Worm (Caenorhabditis elegans) whole organism, young adult: ENCODE measurements around the gene metl-9.

Experiments
- F49E8.2 ChIP-seq: sonication (generic microtip); optimal IDR thresholded peaks from 3 replicates; lab custom pipeline; 2017; ENCODE audit warnings: missing genetic modification characterization, mild to moderate bottlenecking, missing compliant biosample characterization, antibody characterized with exemption, moderate library complexity; ENCODE audit not compliant: insufficient read depth
- K12H6.12 ChIP-seq: fragments of 200-800 bp; sonication (Bioruptor generic); optimal IDR thresholded peaks from 2 replicates; lab custom pipeline; 2018; ENCODE audit warnings: mild to moderate bottlenecking, missing genetic modification characterization, missing compliant biosample characterization
- ama-1 ChIP-seq, 3 experiments: fragments of 150-350 bp in 1 of 3; sonication (generic microtip) in 2 of 3; optimal IDR thresholded peaks; 2 replicates each; lab custom pipeline; 2014 to 2018; ENCODE audit warnings: missing biosample characterization in 2 of 3, missing genetic modification characterization in 2 of 3, missing genetic modification reagents in 2 of 3
- athp-1 ChIP-seq: sonication (generic microtip); optimal IDR thresholded peaks from 2 replicates; lab custom pipeline; 2017; ENCODE audit warnings: mild to moderate bottlenecking, missing genetic modification characterization, missing compliant biosample characterization
- bed-2 ChIP-seq: fragments of 200-800 bp; sonication (Bioruptor generic); IDR thresholded peaks from 2 replicates; pipeline ENCODE4 v1.3.6; 2022; ENCODE audit warnings: missing genetic modification reagents, missing genetic modification characterization, missing compliant biosample characterization
- gei-17 ChIP-seq: fragments of 200-800 bp; sonication (Bioruptor generic); optimal IDR thresholded peaks from 2 replicates; lab custom pipeline; 2018; ENCODE audit warnings: mild to moderate bottlenecking, missing genetic modification characterization, missing compliant biosample characterization
- madf-6 ChIP-seq: fragments of 200-800 bp; sonication (Bioruptor generic); IDR thresholded peaks from 2 replicates; pipeline ENCODE4 v1.3.6; 2022; ENCODE audit warnings: missing genetic modification reagents, missing genetic modification characterization, missing compliant biosample characterization
- mes-4 ChIP-seq: sonication (generic microtip); optimal IDR thresholded peaks from 2 replicates; lab custom pipeline; 2016; ENCODE audit warnings: missing genotype, missing genetic modification characterization, missing compliant biosample characterization
- nfya-1 ChIP-seq: sonication (generic microtip); optimal IDR thresholded peaks from 2 replicates; lab custom pipeline; 2017; ENCODE audit warnings: antibody characterized with exemption, missing compliant biosample characterization, missing genetic modification characterization, borderline replicate concordance; ENCODE audit not compliant: insufficient read depth
- snpc-1.3 ChIP-seq: sonication (generic microtip); optimal IDR thresholded peaks from 2 replicates; lab custom pipeline; 2017; ENCODE audit warnings: missing genetic modification characterization, mild to moderate bottlenecking, missing compliant biosample characterization, antibody characterized with exemption, moderate library complexity, missing genotype, missing genetic modification reagents; ENCODE audit not compliant: insufficient read depth
- snpc-4 ChIP-seq, 5 experiments: fragments of 150-350 bp in 1 of 5; sonication (generic microtip) in 4 of 5; optimal IDR thresholded peaks; 2 replicates each; lab custom pipeline; 2014 to 2018; ENCODE audit warnings: missing genetic modification characterization in 5 of 5, missing biosample characterization in 3 of 5, antibody characterized with exemption in 2 of 5, mild to moderate bottlenecking in 2 of 5, missing compliant biosample characterization in 2 of 5, missing genotype in 2 of 5, moderate library complexity in 2 of 5, missing genetic modification reagents in 1 of 5
- unc-130 ChIP-seq: sonication (generic microtip); optimal IDR thresholded peaks from 2 replicates; lab custom pipeline; 2016; ENCODE audit warnings: missing genetic modification reagents, missing genetic modification characterization, missing compliant biosample characterization
- zim-3 ChIP-seq: sonication (generic microtip); optimal IDR thresholded peaks from 2 replicates; lab custom pipeline; 2017; ENCODE audit warnings: mild to moderate bottlenecking, missing genetic modification characterization, moderate library complexity, missing compliant biosample characterization
- ztf-25 ChIP-seq: fragments of 200-800 bp; sonication (Bioruptor generic); IDR thresholded peaks from 2 replicates; pipeline ENCODE4 v1.3.6; 2022; ENCODE audit warnings: missing genetic modification reagents, missing genetic modification characterization, missing compliant biosample characterization

DNA sequence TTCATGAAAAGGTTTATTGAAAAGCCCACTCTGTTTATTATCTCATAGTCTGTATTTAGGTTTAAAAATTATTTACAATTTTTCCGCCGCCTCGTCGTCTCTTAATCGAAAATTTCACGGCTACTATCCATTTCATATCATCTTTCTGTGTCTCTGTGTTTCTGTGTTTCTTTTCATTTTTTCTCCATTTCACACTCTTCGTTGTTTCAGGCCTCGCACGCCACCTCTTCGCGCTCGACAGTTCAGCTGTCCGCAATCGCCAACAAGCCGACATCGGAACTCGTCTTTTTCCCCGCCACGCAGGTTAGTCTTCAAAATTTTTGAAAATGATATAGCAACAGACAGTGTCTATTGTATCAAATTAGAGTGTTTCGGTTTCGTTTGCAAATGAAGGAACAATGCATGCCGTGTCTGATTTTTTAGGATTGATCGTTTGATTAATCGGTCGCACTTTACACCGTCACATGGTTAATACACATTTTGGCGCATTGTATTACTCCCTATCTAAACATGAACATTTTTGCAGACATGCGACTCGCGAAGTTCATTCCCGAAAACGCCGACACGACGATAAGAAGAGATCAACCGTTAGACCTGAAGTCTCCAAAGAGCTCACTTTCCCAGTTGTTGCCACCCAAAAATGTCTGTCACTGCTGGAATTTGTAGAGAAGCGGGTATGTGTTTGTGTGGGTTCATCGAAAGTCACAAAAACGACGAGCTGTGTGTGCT lies 32.1 kb upstream of the metl-9 start:
- TF ChIP-seq gei-17 (GFP tag; lab: Kevin White, UChicago) = no peak
- TF ChIP-seq ama-1 (optimal IDR thresholded peaks at IDR 0.05; lab: Kevin White, UChicago) = no peak
- TF ChIP-seq ama-1 (GFP tag; optimal IDR thresholded peaks at IDR 0.05; lab: Kevin White, UChicago) = no peak
- TF ChIP-seq mes-4 = no peak
- no peak for TF ChIP-seq unc-130 (GFP tag; lab: Kevin White, UChicago)
- TF ChIP-seq K12H6.12 (tag; lab: Kevin White, UChicago) = no peak
- TF ChIP-seq F49E8.2 (tag; lab: Kevin White, UChicago) = no peak
- TF ChIP-seq snpc-4 (GFP tag; optimal IDR thresholded peaks at IDR 0.05; lab: Kevin White, UChicago) = no peak
- TF ChIP-seq snpc-4 (tag; optimal IDR thresholded peaks at IDR 0.05; lab: Kevin White, UChicago) = no peak
- TF ChIP-seq bed-2 (GFP tag; lab: Robert Waterston, UW) = no peak
- no peak for TF ChIP-seq madf-6 (GFP tag; lab: Robert Waterston, UW)
- no peak for TF ChIP-seq snpc-1.3 (tag; lab: Kevin White, UChicago)
- TF ChIP-seq ztf-25 (GFP tag; lab: Robert Waterston, UW) = no peak
- TF ChIP-seq athp-1 = no peak
- no peak for TF ChIP-seq zim-3 (tag; lab: Kevin White, UChicago)
- no peak for TF ChIP-seq nfya-1
